Worm (Caenorhabditis elegans) whole organism, L2 larva: ENCODE measurements around the gene Y49F6B.19.

Source experiments
- C34F6.9 ChIP-seq: fragments of 150-350 bp; optimal IDR thresholded peaks from 2 replicates; lab custom pipeline; 2014; ENCODE audit warnings: missing biosample characterization, missing genetic modification characterization
- F13H6.1 ChIP-seq: sonication (generic microtip); optimal IDR thresholded peaks from 2 replicates; lab custom pipeline; 2016; ENCODE audit warnings: missing genetic modification characterization, missing compliant biosample characterization
- alr-1 ChIP-seq: fragments of 150-350 bp; optimal IDR thresholded peaks from 2 replicates; lab custom pipeline; 2014; ENCODE audit warnings: missing biosample characterization, missing genetic modification characterization
- aly-2 ChIP-seq: fragments of 150-350 bp; optimal IDR thresholded peaks from 2 replicates; lab custom pipeline; 2014; ENCODE audit warnings: missing biosample characterization, missing genetic modification characterization
- ceh-16 ChIP-seq: fragments of 150-350 bp; optimal IDR thresholded peaks from 2 replicates; lab custom pipeline; 2014; ENCODE audit warnings: missing biosample characterization, missing genetic modification characterization
- ceh-82 ChIP-seq: fragments of 150-350 bp; optimal IDR thresholded peaks from 2 replicates; lab custom pipeline; 2014; ENCODE audit warnings: missing biosample characterization, missing genetic modification characterization
- crh-2 ChIP-seq: sonication (generic microtip); optimal IDR thresholded peaks from 2 replicates; lab custom pipeline; 2017; ENCODE audit warnings: missing biosample characterization, missing genetic modification characterization
- egl-27 ChIP-seq: sonication (generic microtip); optimal IDR thresholded peaks from 3 replicates; lab custom pipeline; 2017; ENCODE audit warnings: missing biosample characterization, missing genetic modification reagents, missing genetic modification characterization
- elt-1 ChIP-seq: fragments of 150-350 bp; optimal IDR thresholded peaks from 2 replicates; lab custom pipeline; 2014; ENCODE audit warnings: missing biosample characterization, missing genetic modification characterization
- elt-3 ChIP-seq: sonication (generic microtip); optimal IDR thresholded peaks from 2 replicates; lab custom pipeline; 2017; ENCODE audit warnings: missing biosample characterization, missing genetic modification characterization
- fos-1 ChIP-seq: fragments of 150-350 bp; optimal IDR thresholded peaks from 2 replicates; lab custom pipeline; 2014; ENCODE audit warnings: missing biosample characterization, missing genetic modification characterization
- gmeb-1 ChIP-seq: fragments of 150-350 bp; optimal IDR thresholded peaks from 2 replicates; lab custom pipeline; 2014; ENCODE audit warnings: missing biosample characterization, missing genetic modification characterization
- lin-11 ChIP-seq: fragments of 150-350 bp; sonication (generic microtip); optimal IDR thresholded peaks from 2 replicates; lab custom pipeline; 2014; ENCODE audit warnings: missing biosample characterization, missing genetic modification characterization, inconsistent platforms, mixed read lengths
- lin-13 ChIP-seq: fragments of 150-350 bp; optimal IDR thresholded peaks from 2 replicates; lab custom pipeline; 2014; ENCODE audit warnings: missing biosample characterization, missing genetic modification reagents, missing genetic modification characterization
- lin-39 ChIP-seq: fragments of 150-350 bp; optimal IDR thresholded peaks from 2 replicates; lab custom pipeline; 2014; ENCODE audit warnings: missing biosample characterization, missing genetic modification reagents, missing genetic modification characterization
- lsy-2 ChIP-seq, 2 experiments: fragments of 150-350 bp in 1 of 2; sonication (generic microtip) in 1 of 2; optimal IDR thresholded peaks; 2 replicates each; lab custom pipeline; 2014 to 2017; ENCODE audit warnings: missing biosample characterization in 2 of 2, missing genetic modification characterization in 2 of 2
- mab-5 ChIP-seq: fragments of 150-350 bp; optimal IDR thresholded peaks from 2 replicates; lab custom pipeline; 2014; ENCODE audit warnings: missing biosample characterization, missing genetic modification characterization
- mbf-1 ChIP-seq: sonication (generic microtip); optimal IDR thresholded peaks from 2 replicates; lab custom pipeline; 2017; ENCODE audit warnings: missing biosample characterization, missing genetic modification characterization
- mdl-1 ChIP-seq, 2 experiments: fragments of 150-350 bp in 1 of 2; sonication (generic microtip) in 1 of 2; optimal IDR thresholded peaks; 2 replicates each; lab custom pipeline; 2017; ENCODE audit warnings: missing biosample characterization in 2 of 2, missing genetic modification characterization in 2 of 2
- nhr-10 ChIP-seq: sonication (generic microtip); optimal IDR thresholded peaks from 2 replicates; lab custom pipeline; 2017; ENCODE audit warnings: missing biosample characterization, missing genetic modification characterization
- nhr-11 ChIP-seq: fragments of 150-350 bp; optimal IDR thresholded peaks from 2 replicates; lab custom pipeline; 2014; ENCODE audit warnings: missing biosample characterization, missing genetic modification characterization
- nhr-12 ChIP-seq: fragments of 150-350 bp; optimal IDR thresholded peaks from 2 replicates; lab custom pipeline; 2014; ENCODE audit warnings: missing biosample characterization, missing genetic modification characterization
- nhr-129 ChIP-seq: fragments of 150-350 bp; optimal IDR thresholded peaks from 2 replicates; lab custom pipeline; 2014; ENCODE audit warnings: missing biosample characterization, missing genetic modification characterization
- nhr-21 ChIP-seq: fragments of 150-350 bp; optimal IDR thresholded peaks from 2 replicates; lab custom pipeline; 2014; ENCODE audit warnings: missing biosample characterization, missing genetic modification characterization
- nhr-237 ChIP-seq: fragments of 150-350 bp; optimal IDR thresholded peaks from 2 replicates; lab custom pipeline; 2014; ENCODE audit warnings: missing biosample characterization, missing genetic modification characterization
- nhr-25 ChIP-seq: fragments of 150-350 bp; sonication (generic microtip); optimal IDR thresholded peaks from 3 replicates; lab custom pipeline; 2014; ENCODE audit warnings: missing biosample characterization, missing genetic modification characterization
- nhr-6 ChIP-seq: fragments of 150-350 bp; optimal IDR thresholded peaks from 2 replicates; lab custom pipeline; 2014; ENCODE audit warnings: missing biosample characterization, missing genetic modification characterization
- nhr-77 ChIP-seq: fragments of 150-350 bp; optimal IDR thresholded peaks from 2 replicates; lab custom pipeline; 2014; ENCODE audit warnings: missing biosample characterization, missing genetic modification characterization
- sem-4 ChIP-seq: fragments of 150-350 bp; optimal IDR thresholded peaks from 2 replicates; lab custom pipeline; 2014; ENCODE audit warnings: missing biosample characterization, missing genetic modification reagents, missing genetic modification characterization
- sma-3 ChIP-seq: sonication (generic microtip); optimal IDR thresholded peaks from 2 replicates; lab custom pipeline; 2016; ENCODE audit warnings: missing genetic modification reagents, missing genetic modification characterization, missing compliant biosample characterization
- snpc-4 ChIP-seq: fragments of 150-350 bp; optimal IDR thresholded peaks from 2 replicates; lab custom pipeline; 2014; ENCODE audit warnings: missing biosample characterization, missing genetic modification characterization
- unc-39 ChIP-seq: fragments of 150-350 bp; optimal IDR thresholded peaks from 2 replicates; lab custom pipeline; 2014; ENCODE audit warnings: missing biosample characterization, missing genetic modification characterization
- unc-55 ChIP-seq: fragments of 150-350 bp; sonication (generic microtip); optimal IDR thresholded peaks from 3 replicates; lab custom pipeline; 2014; ENCODE audit warnings: missing biosample characterization, missing genetic modification reagents, missing genetic modification characterization
- unc-62 ChIP-seq: fragments of 150-350 bp; optimal IDR thresholded peaks from 2 replicates; lab custom pipeline; 2014; ENCODE audit warnings: missing biosample characterization, missing genetic modification reagents, missing genetic modification characterization
- zag-1 ChIP-seq: fragments of 150-350 bp; optimal IDR thresholded peaks from 2 replicates; lab custom pipeline; 2014; ENCODE audit warnings: missing biosample characterization, missing genetic modification characterization
- ztf-11 ChIP-seq: sonication (generic microtip); optimal IDR thresholded peaks from 2 replicates; lab custom pipeline; 2017; ENCODE audit warnings: missing biosample characterization, missing genetic modification characterization

Y49F6B.19 gene

DNA sequence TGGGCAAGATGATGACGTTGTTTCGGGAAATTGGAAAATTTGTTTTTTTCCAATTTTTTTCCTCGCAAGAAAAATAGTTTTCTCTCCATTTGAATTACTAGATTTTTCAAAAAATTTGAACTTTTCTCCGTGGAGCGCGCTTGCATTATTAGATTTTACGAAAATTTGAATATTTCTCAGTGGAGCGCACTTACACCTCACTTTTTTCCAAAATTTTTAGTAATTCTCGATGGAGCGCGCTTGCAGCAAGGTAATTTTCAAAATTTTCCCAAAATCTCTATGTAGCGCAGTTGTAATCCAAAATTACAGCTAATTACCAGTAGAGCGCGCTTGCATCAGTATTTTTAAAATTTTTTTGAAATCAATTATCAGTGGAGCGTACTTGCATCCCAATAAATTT, 42.5 kb upstream of the Y49F6B.19 start:
- TF ChIP-seq crh-2 (tag; lab: Kevin White, UChicago) (no peak), mab-5 (tag; lab: Kevin White, UChicago) (no peak), elt-1 (tag; lab: Kevin White, UChicago) (no peak), mbf-1 (tag; lab: Kevin White, UChicago) (no peak)

DNA sequence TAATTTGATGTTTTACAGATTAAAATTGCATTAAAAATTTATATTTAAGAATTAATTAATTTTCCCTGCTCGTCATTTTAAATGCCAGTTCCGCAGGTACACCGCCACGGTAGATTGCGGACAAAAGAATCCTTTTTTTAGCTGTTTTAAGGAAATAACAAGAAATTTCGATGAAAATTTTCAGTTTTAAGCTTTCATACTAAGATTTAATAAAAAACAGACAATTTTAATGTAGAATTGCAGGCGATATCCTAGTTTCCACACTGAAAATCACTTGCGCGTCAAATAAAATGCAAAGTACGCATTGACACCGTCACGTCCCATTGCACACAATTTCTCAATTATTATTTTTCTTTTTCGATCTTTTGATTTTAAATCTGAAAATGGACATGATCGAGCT, 41.3 kb upstream of the Y49F6B.19 start, which contains the start of gene dnc-3:
dnc-3 (plus strand) TSS at position 272 of the 400 bp plus-strand sequence.
- TF ChIP-seq nhr-11 (no peak), nhr-129 (tag; lab: Kevin White, UChicago) (peak; percentile 13), sma-3 (peak; percentile 66), ceh-16 (tag; lab: Kevin White, UChicago) (no peak), lin-39 (tag; lab: Kevin White, UChicago) (no peak), nhr-21 (tag; lab: Kevin White, UChicago) (peak; percentile 28), crh-2 (tag; lab: Kevin White, UChicago) (peak; percentile 8), mdl-1 (tag; optimal IDR thresholded peaks at IDR 0.05; lab: Kevin White, UChicago) (no peak), elt-3 (tag; lab: Kevin White, UChicago) (no peak), ceh-82 (tag; lab: Kevin White, UChicago) (no peak), mbf-1 (tag; lab: Kevin White, UChicago) (no peak), nhr-25 (tag; lab: Kevin White, UChicago) (peak; percentile 57), C34F6.9 (peak; percentile 68), gmeb-1 (tag; lab: Kevin White, UChicago) (peak; percentile 55), snpc-4 (tag; lab: Kevin White, UChicago) (no peak), egl-27 (no peak), lsy-2 (tag; optimal IDR thresholded peaks at IDR 0.05; lab: Kevin White, UChicago) (peak; percentile 65 to 86), unc-62 (GFP tag; lab: Kevin White, UChicago) (no peak), lin-13 (GFP tag; lab: Kevin White, UChicago) (peak; percentile 71), F13H6.1 (tag; lab: Kevin White, UChicago) (peak; percentile 58), lin-11 (tag; lab: Kevin White, UChicago) (no peak), nhr-6 (tag; lab: Kevin White, UChicago) (peak; percentile 23), fos-1 (peak; percentile 10), unc-55 (GFP tag; lab: Kevin White, UChicago) (peak; percentile 45)

DNA sequence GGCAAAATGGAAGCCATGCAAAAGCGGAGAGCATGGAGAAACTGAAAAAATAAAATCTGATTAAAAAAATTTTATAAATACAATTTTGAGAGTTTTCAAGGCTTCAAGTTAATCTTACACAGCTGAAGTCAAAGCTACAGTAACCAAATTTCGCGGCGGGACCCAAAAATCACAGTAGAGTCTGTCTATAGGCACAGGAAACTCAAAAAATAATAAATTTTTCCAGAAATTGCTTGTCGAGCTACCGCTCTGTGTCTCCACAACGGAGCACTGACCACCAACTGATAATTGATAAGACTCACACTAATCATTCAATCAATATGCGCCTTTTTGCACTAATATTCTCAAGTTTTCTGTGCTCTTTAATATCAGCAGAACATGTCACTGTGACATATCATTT, 38.2 kb upstream of the Y49F6B.19 start, which contains the start of gene W10G11.19:
W10G11.19 (plus strand) TSS at position 301 of the 400 bp plus-strand sequence.
- TF ChIP-seq zag-1 (no peak), fos-1 (peak; percentile 38), lsy-2 (tag; optimal IDR thresholded peaks at IDR 0.05; lab: Kevin White, UChicago) (no peak), gmeb-1 (tag; lab: Kevin White, UChicago) (no peak)
- TF ChIP-seq, all 48 proteins: peak for 1

DNA sequence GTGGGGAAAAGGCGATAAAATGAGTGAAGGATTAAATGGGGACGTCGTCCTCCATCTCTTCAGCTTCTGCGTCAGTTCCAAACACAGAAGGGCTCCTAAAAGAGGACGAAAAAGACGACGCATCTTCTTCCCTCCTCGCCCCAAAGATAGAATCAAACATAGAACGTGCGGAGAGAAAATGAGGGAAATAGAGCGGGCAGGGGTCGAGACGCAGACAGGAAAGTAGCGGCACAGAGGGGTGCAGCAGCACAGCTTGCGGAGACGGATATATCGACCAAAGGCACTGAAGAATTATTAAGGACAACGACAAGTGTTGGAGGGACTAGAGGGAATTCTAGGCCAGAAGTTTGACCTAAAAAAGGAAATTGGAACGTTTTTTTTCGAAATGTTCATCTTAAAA, 35.1 kb upstream of the Y49F6B.19 start:
- TF ChIP-seq nhr-77 (no peak), nhr-11 (no peak), snpc-4 (tag; lab: Kevin White, UChicago) (peak; percentile 16), nhr-25 (tag; lab: Kevin White, UChicago) (no peak), lsy-2 (tag; optimal IDR thresholded peaks at IDR 0.05; lab: Kevin White, UChicago) (peak in 1 of 2 experiments; percentile 68), F13H6.1 (tag; lab: Kevin White, UChicago) (no peak), nhr-129 (tag; lab: Kevin White, UChicago) (peak; percentile 40), C34F6.9 (peak; percentile 66), mab-5 (tag; lab: Kevin White, UChicago) (peak; percentile 46), mbf-1 (tag; lab: Kevin White, UChicago) (no peak), zag-1 (peak; percentile 42), mdl-1 (tag; optimal IDR thresholded peaks at IDR 0.05; lab: Kevin White, UChicago) (peak in 1 of 2 experiments; percentile 38), nhr-237 (tag; lab: Kevin White, UChicago) (no peak), lin-13 (GFP tag; lab: Kevin White, UChicago) (peak; percentile 40), unc-55 (GFP tag; lab: Kevin White, UChicago) (peak; percentile 66), ztf-11 (no peak), nhr-12 (tag; lab: Kevin White, UChicago) (no peak)

DNA sequence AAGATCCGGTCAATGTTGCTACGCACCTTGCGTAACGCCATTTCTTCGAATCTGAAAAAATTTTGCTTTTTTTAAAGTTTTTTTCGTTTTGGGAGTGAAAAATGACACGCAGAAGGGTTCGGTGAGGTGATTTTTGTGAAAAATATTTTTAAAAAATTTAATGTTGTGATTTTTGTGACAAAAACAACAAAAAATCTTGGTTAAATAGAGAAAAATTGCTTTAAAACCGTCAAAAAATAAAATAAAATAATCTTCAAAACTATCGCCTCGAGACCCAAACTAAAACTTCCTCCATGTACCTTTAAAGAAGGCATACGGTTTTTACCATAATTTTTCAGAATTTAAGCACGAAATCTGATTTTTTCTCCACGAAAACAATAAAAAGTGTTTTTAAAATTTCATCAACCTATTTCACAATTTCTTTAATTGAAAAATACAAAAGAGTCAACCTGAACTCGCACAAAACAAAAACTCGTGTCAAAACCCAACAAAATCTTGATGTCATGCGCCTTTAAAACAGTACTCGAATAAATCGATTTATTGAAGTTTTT, 34.3 kb upstream of the Y49F6B.19 start, which contains the start of gene apd-3:
apd-3 (minus strand) TSS at position 51 of the 551 bp plus-strand sequence.
- TF ChIP-seq lin-39 (tag; lab: Kevin White, UChicago) (no peak), lsy-2 (tag; optimal IDR thresholded peaks at IDR 0.05; lab: Kevin White, UChicago) (no peak), aly-2 (no peak), sem-4 (no peak), nhr-10 (tag; lab: Kevin White, UChicago) (no peak), elt-3 (tag; lab: Kevin White, UChicago) (no peak), snpc-4 (tag; lab: Kevin White, UChicago) (no peak), nhr-77 (no peak), mbf-1 (tag; lab: Kevin White, UChicago) (no peak), nhr-129 (tag; lab: Kevin White, UChicago) (no peak), nhr-21 (tag; lab: Kevin White, UChicago) (no peak), fos-1 (no peak), unc-39 (no peak), ztf-11 (no peak), C34F6.9 (no peak), lin-13 (GFP tag; lab: Kevin White, UChicago) (no peak), zag-1 (no peak), lin-11 (tag; lab: Kevin White, UChicago) (no peak), unc-55 (GFP tag; lab: Kevin White, UChicago) (no peak), alr-1 (tag; lab: Kevin White, UChicago) (no peak)
- TF ChIP-seq, all 48 proteins: peak for 0
